Fruit fly (Drosophila melanogaster) whole organism: ENCODE results near the gene Cyp312a1.

Experiments used
- CG8478 ChIP-seq: fragments of >200 bp; optimal IDR thresholded peaks from 2 replicates; lab custom pipeline; 2018; ENCODE audit warnings: inconsistent platforms
- Dll ChIP-seq: fragments of >200 bp; optimal IDR thresholded peaks from 2 replicates; lab custom pipeline; 2017
- EcR ChIP-seq, 2 experiments: fragments of >200 bp; optimal IDR thresholded peaks; 2 replicates each; lab custom pipeline; 2017; ENCODE audit warnings: missing biosample characterization in 2 of 2, missing genetic modification characterization in 2 of 2, missing genetic modification reagents in 2 of 2
- pan ChIP-seq: fragments of >200 bp; optimal IDR thresholded peaks from 2 replicates; lab custom pipeline; 2017
- psq ChIP-seq: fragments of >200 bp; optimal IDR thresholded peaks from 2 replicates; lab custom pipeline; 2017
- usp ChIP-seq: fragments of >200 bp; optimal IDR thresholded peaks from 2 replicates; lab custom pipeline; 2017; ENCODE audit warnings: missing biosample characterization, missing genetic modification characterization, mixed read lengths

Cyp312a1 gene

DNA sequence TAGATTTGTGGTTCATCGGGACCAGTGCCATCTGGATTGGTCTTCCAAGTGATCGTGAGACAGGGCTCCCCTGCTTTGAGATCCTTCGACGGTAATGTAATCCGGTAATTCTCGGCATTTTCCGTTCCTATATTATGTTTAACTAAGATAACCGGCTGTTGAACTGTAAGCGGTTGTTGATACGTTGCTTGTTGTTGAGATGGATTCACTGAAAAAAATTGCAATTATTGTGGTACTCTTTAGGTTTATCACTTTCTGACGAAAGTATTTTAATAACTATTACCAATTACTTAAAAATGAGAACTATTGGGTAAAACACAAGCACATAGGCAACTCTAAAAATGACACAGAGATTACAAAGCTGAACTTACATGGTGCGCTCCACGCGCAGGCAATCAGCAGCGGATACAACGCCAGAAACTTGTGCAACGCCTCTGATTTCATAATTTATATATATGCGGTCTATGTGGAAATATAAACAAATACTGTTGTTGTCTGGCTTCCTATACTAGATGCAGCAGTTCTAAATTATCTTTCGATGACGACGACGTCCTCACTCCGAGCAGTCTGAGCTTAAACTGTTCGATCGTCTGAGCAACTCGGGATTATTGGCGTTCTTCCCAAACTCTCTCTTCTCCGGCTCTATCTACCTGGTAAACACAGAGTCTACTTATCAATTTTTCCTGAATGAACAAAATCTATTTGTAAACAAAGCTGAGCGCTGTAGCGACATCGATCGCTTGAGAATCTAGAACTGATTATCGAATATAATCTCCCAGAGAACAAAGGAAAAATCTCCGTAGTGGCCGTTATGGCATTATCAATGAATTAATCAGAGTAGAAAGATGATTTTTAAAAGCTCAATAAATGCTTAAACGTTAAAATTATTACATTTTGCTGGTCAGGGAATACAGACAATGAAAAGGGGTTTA is 45.5 kb downstream of the Cyp312a1 start, which contains the start of gene CG34253:
Gene CG34253, minus strand, starts transcription at position 567 of the 932 bp plus-strand sequence.
- TF ChIP-seq EcR (GFP tag; optimal IDR thresholded peaks at IDR 0.05; lab: Kevin White, UChicago) (no peak), Dll (lab: Kevin White, UChicago) (no peak), usp (GFP tag; lab: Kevin White, UChicago) (no peak), pan (lab: Kevin White, UChicago) (no peak), CG8478 (lab: Kevin White, UChicago) (no peak), psq (lab: Kevin White, UChicago) (no peak)

DNA sequence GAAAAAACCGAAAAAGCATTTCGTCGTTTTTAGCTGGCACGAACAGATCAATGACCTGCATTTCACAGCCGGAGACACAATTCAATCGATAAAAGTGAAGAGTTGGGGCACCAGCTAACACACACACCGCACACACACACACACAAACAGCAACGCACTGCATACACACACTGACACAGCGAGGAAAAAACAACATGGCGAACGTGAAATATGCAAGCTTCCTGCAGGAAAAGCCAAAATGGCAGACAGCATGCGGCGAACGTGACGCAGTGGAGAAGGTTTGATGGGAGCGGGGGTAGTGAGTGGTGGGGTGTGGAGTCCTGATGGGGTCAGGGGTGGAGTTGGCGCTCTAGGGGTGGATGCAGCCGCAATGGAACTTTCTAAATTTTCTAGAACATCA is 48.5 kb downstream of the Cyp312a1 start:
- no peak for TF ChIP-seq psq (lab: Kevin White, UChicago)
- TF ChIP-seq Dll (lab: Kevin White, UChicago) = no peak

DNA sequence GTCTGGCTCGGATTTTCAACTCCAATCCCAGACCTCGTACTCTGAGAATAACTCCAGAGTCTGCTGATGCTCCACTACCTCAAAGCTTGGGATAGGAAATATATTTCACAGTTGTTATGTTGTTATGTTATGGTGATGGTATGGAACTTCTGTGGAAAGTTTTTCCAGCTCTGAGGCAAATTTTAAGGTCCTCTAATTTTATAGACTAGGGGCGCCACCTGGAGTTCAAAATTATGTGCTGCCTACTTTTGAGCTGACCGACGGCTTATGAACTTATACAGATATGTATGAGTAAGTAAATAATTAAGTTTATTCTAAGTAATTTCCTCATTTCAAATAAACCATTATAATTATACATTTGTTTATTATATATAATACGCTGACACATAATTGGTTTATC is 49.1 kb downstream of the Cyp312a1 start:
- no peak for TF ChIP-seq CG8478 (lab: Kevin White, UChicago)
- TF ChIP-seq Dll (lab: Kevin White, UChicago) = no peak
- no peak for TF ChIP-seq pan (lab: Kevin White, UChicago)
- no peak for TF ChIP-seq psq (lab: Kevin White, UChicago)

DNA sequence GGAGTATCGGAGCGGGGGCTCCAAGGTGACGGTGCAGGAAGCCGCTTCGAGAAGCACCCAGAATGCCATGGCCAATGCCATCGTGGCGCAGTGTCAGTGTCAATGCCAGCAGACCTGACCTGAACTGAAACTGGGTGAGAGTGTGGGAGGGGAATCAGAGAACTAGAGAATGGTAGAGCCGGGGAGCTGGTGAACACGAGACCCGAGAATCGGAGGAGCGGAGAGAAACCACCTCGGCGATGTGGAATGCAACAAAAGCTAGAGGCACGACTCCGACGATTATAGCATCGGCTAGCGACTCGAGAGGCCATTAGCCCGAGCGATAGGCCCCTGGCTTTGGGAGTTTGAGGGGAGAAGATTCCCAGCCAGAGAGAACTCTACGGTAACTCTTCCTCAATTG is 50.5 kb downstream of the Cyp312a1 start:
- peak in 1 of 2 experiments; percentile 98 for TF ChIP-seq EcR (GFP tag; optimal IDR thresholded peaks at IDR 0.05; lab: Kevin White, UChicago)
- TF ChIP-seq psq (lab: Kevin White, UChicago) = no peak

DNA sequence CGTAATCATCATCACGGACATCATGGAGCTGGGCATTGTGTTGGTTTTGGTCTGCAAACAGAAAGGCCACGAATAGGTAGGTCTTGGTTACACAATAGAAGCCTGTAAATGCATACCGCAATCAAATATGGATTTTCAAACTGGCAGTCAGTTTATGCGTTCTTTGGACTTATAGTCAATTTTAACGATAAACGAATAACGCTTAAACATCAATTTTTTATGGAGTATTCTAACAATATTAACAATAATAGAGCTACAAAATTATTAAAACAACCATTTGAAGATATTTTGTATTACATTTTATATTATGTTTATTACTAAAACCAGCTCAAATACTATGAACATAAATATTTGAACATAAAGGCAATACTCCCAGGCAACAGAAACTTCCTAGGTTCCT is 51.0 kb downstream of the Cyp312a1 start:
- no peak for TF ChIP-seq psq (lab: Kevin White, UChicago)
- TF ChIP-seq CG8478 (lab: Kevin White, UChicago) = no peak
- TF ChIP-seq EcR (GFP tag; optimal IDR thresholded peaks at IDR 0.05; lab: Kevin White, UChicago) = no peak
- no peak for TF ChIP-seq usp (GFP tag; lab: Kevin White, UChicago)
- TF ChIP-seq pan (lab: Kevin White, UChicago) = no peak
- TF ChIP-seq Dll (lab: Kevin White, UChicago) = no peak

DNA sequence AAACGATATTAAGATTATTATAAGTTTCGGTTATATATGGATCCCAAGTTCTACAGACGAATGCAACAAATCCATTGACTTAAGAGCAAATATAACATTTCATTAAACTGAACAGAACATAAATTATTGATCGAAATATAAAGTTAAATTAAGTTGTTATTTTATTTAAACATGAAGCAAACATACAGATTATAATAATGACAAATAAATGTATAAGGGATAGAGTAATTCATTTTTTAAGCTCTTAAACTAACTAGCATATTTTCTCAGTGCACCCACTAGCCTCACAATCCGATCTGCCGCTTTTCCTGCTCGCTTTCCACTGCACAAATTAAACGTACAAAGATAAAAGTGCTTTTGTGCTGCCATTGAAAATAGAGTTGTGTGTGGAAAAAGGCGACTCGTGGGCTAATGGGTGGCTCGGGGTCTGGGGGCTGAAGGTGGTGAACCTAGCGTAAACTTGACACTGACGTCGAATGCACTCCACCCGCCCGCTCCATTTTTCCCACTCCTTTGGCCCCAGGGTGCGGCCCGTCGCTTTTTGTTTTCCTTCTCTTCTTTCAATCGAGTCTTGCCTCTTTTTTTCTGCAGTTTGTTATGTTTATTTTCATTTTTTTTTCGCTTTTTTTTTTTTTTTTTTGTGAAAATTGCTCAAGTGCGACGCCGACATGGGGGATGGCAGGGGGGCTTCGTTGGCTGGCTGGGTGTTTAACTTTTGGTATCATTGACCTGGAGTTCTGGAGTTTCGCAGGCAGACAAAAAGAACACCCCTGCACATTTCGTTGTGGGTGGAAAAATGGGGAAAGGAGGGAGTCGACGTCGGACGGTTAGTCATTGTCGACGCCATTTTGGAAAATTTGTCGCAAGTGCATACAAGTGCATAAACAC is 52.6 kb downstream of the Cyp312a1 start:
- TF ChIP-seq Dll (lab: Kevin White, UChicago) = no peak
- TF ChIP-seq EcR (GFP tag; optimal IDR thresholded peaks at IDR 0.05; lab: Kevin White, UChicago) = peak in 1 of 2 experiments; percentile 92
- no peak for TF ChIP-seq psq (lab: Kevin White, UChicago)
- no peak for TF ChIP-seq pan (lab: Kevin White, UChicago)
- TF ChIP-seq usp (GFP tag; lab: Kevin White, UChicago) = no peak
- no peak for TF ChIP-seq CG8478 (lab: Kevin White, UChicago)

DNA sequence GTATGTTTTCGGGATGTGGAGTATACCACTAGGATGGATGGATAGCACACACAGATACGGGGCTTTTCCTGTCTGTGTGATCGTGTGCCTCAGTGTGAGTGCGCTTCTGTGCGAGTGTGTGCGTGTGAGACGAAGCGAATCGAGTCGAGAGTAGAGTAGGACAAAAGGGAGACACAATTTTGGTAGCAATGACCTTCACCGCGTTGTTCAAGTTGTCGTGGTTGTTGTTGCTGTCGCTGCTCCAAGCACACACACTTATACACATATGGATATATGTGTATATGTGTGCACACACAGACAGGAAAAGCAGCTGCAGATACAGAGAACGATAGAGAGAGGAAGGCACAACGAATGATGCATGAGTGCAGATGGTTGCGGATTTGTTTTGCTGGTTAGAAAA is 53.4 kb downstream of the Cyp312a1 start:
- TF ChIP-seq EcR (GFP tag; optimal IDR thresholded peaks at IDR 0.05; lab: Kevin White, UChicago) (peak; percentile 7 to 99), pan (lab: Kevin White, UChicago) (no peak)
